Fruit fly (Drosophila melanogaster): ENCODE results near the gene HP6.

Gene HP6

dm6 chr2L:4583306-4583705 is 5.3 kb upstream of the HP6 start (continued):
- peak; percentile 83 for TF ChIP-seq CG3032 (tag; optimal IDR thresholded peaks at IDR 0.05)
- peak; percentile 89 for TF ChIP-seq CG10631 (GFP tag; optimal IDR thresholded peaks at IDR 0.05)
- peak; percentile 69 for TF ChIP-seq Hr38 (GFP tag; optimal IDR thresholded peaks at IDR 0.05)
- TF ChIP-seq acj6 (GFP tag; optimal IDR thresholded peaks at IDR 0.05): peak; percentile 84
- no peak for TF ChIP-seq fd85E (GFP tag; optimal IDR thresholded peaks at IDR 0.05)
- TF ChIP-seq CG3919 (GFP tag; optimal IDR thresholded peaks at IDR 0.05): peak; percentile 91
- peak; percentile 34 for TF ChIP-seq Ets21C (GFP tag; optimal IDR thresholded peaks at IDR 0.05)
- peak; percentile 69 for TF ChIP-seq Met (GFP tag; optimal IDR thresholded peaks at IDR 0.05)
- peak; percentile 67 for TF ChIP-seq Sox102F (GFP tag; optimal IDR thresholded peaks at IDR 0.05)
- TF ChIP-seq CG11902 (GFP tag; optimal IDR thresholded peaks at IDR 0.05): peak; percentile 42
- TF ChIP-seq topi (GFP tag; optimal IDR thresholded peaks at IDR 0.05): peak; percentile 74
- peak; percentile 92 for TF ChIP-seq Lpt (GFP tag; optimal IDR thresholded peaks at IDR 0.05)
- peak; percentile 84 for TF ChIP-seq Eip75B (GFP tag; optimal IDR thresholded peaks at IDR 0.05)
- TF ChIP-seq dsx (GFP tag; optimal IDR thresholded peaks at IDR 0.05; ENCODE audit: poor library complexity, severe bottlenecking): peak; percentile 84
- TF ChIP-seq CG16779 (tag; optimal IDR thresholded peaks at IDR 0.05): peak; percentile 70
- peak; percentile 96 for TF ChIP-seq Eip78C (GFP tag)
- peak; percentile 80 to 82 for TF ChIP-seq salr (GFP tag; optimal IDR thresholded peaks at IDR 0.05)
- TF ChIP-seq CG31627 (GFP tag; optimal IDR thresholded peaks at IDR 0.05): peak; percentile 72
- TF ChIP-seq CG34406 (GFP tag; optimal IDR thresholded peaks at IDR 0.05): peak; percentile 65
- peak; percentile 86 for TF ChIP-seq CG11294 (GFP tag; IDR thresholded peaks at IDR 0.05)

DNA sequence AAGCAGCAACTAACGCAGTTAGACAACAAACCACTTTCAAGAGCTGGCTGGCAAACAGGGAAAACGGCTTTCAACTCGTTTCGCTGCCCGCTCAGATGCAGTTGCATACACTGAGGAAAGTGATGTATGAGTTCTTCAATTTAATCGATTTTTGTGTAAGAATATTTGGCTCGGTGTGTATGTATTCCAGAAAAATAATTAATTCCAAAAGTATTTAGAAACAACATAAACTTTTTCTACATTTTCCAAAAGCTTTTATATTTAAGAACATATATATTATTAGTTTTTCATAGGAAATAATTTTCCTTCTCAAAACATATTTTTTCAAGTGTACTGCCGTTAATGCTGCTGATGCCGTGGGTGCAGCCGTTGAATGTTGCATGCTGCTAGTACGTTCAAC is 956 bp upstream of the HP6 start:
- TF ChIP-seq CG8632 (GFP tag; optimal IDR thresholded peaks at IDR 0.05) (peak; percentile 42), CG6163 (GFP tag; IDR thresholded peaks at IDR 0.05) (peak; percentile 85), CG9139 (GFP tag; optimal IDR thresholded peaks at IDR 0.05) (peak; percentile 15), CG6854 (GFP tag; optimal IDR thresholded peaks at IDR 0.05) (no peak), CG6276 (GFP tag; optimal IDR thresholded peaks at IDR 0.05) (peak; percentile 92), lz (GFP tag; optimal IDR thresholded peaks at IDR 0.05) (peak; percentile 54), CG6808 (GFP tag; optimal IDR thresholded peaks at IDR 0.05) (peak; percentile 57), CG4318 (GFP tag; optimal IDR thresholded peaks at IDR 0.05) (peak; percentile 85), CG8319 (GFP tag; optimal IDR thresholded peaks at IDR 0.05) (no peak), CG6792 (GFP tag; optimal IDR thresholded peaks at IDR 0.05) (peak; percentile 29), esn (GFP tag; optimal IDR thresholded peaks at IDR 0.05) (peak; percentile 73), vri (GFP tag; optimal IDR thresholded peaks at IDR 0.05) (peak; percentile 14), Ets96B (tag; optimal IDR thresholded peaks at IDR 0.05) (peak; percentile 63), CG1621 (tag; optimal IDR thresholded peaks at IDR 0.05) (peak; percentile 18), pdm3 (GFP tag; optimal IDR thresholded peaks at IDR 0.05) (peak; percentile 65), Eip78C (GFP tag) (peak; percentile 93), CG16779 (tag; optimal IDR thresholded peaks at IDR 0.05) (peak; percentile 47), Sox15 (GFP tag; optimal IDR thresholded peaks at IDR 0.05) (peak; percentile 17), Sox14 (GFP tag; optimal IDR thresholded peaks at IDR 0.05) (peak; percentile 48), CG3032 (tag; optimal IDR thresholded peaks at IDR 0.05) (peak; percentile 67), CG32006 (GFP tag; optimal IDR thresholded peaks at IDR 0.05) (peak; percentile 94), fkh (GFP tag; optimal IDR thresholded peaks at IDR 0.05) (no peak), Gug (GFP tag; IDR thresholded peaks at IDR 0.05) (peak; percentile 83), net (GFP tag; optimal IDR thresholded peaks at IDR 0.05) (peak; percentile 79), achi (GFP tag; optimal IDR thresholded peaks at IDR 0.05) (peak; percentile 74), Met (GFP tag; optimal IDR thresholded peaks at IDR 0.05) (peak; percentile 52), CG15336 (GFP tag; IDR thresholded peaks at IDR 0.05) (peak; percentile 96), CG3919 (GFP tag; optimal IDR thresholded peaks at IDR 0.05) (peak; percentile 77), Blimp-1 (GFP tag; optimal IDR thresholded peaks at IDR 0.05) (peak; percentile 18), Hr39 (GFP tag; optimal IDR thresholded peaks at IDR 0.05) (peak; percentile 18), CG7368 (GFP tag; optimal IDR thresholded peaks at IDR 0.05) (peak; percentile 18), Ets21C (GFP tag; optimal IDR thresholded peaks at IDR 0.05) (no peak), acj6 (GFP tag; optimal IDR thresholded peaks at IDR 0.05) (peak; percentile 69), eg (GFP tag; IDR thresholded peaks at IDR 0.05) (peak; percentile 92), topi (GFP tag; optimal IDR thresholded peaks at IDR 0.05) (peak; percentile 57), CG11294 (GFP tag; IDR thresholded peaks at IDR 0.05) (peak; percentile 49; the same call in 1 of the 2 replicates), spab (GFP tag; optimal IDR thresholded peaks at IDR 0.05) (peak; percentile 37), Lpt (GFP tag; optimal IDR thresholded peaks at IDR 0.05) (peak; percentile 89), Eip75B (GFP tag; optimal IDR thresholded peaks at IDR 0.05) (peak; percentile 60), CG8119 (GFP tag; IDR thresholded peaks at IDR 0.05) (peak; percentile 96), salr (GFP tag; optimal IDR thresholded peaks at IDR 0.05) (peak in 1 of 2 experiments; percentile 85)

All from whole organism, prepupa.